Worm (Caenorhabditis elegans) whole organism, L4 larva: ENCODE data around the gene catp-4.

Experiments used
- F44E2.7 ChIP-seq: fragments of 200-800 bp; sonication (Bioruptor generic); IDR thresholded peaks from 2 replicates; pipeline ENCODE4 v2.1.2; 2022; ENCODE audit warnings: missing genetic modification characterization, missing compliant biosample characterization
- T20F7.1 ChIP-seq: fragments of 200-800 bp; sonication (Bioruptor generic); optimal IDR thresholded peaks from 2 replicates; lab custom pipeline; 2018; ENCODE audit warnings: mild to moderate bottlenecking, missing genetic modification characterization, missing compliant biosample characterization
- T26A8.4 ChIP-seq: fragments of 200-800 bp; sonication (Bioruptor generic); IDR thresholded peaks from 2 replicates; pipeline ENCODE4 v1.3.6; 2022; ENCODE audit warnings: missing genetic modification characterization, missing compliant biosample characterization
- Y75B8A.6 ChIP-seq: fragments of 200-800 bp; sonication (Bioruptor generic); IDR thresholded peaks from 2 replicates; pipeline ENCODE4 v1.3.6; 2022; ENCODE audit warnings: missing genetic modification reagents, missing genetic modification characterization, missing compliant biosample characterization
- ZK337.2 ChIP-seq: fragments of 200-800 bp; sonication (Bioruptor generic); IDR thresholded peaks from 2 replicates; pipeline ENCODE4 v1.3.6; 2022; ENCODE audit warnings: missing genetic modification reagents, missing genetic modification characterization, missing compliant biosample characterization
- ZK546.5 ChIP-seq, 2 experiments: sonication (generic microtip); optimal IDR thresholded peaks; 2 replicates each; lab custom pipeline; 2017; ENCODE audit warnings: missing biosample characterization in 2 of 2, missing genetic modification characterization in 2 of 2
- aha-1 ChIP-seq: fragments of 150-350 bp; peaks from one replicate; lab custom pipeline; 2014; ENCODE audit warnings: missing biosample characterization, missing genetic modification characterization
- aly-2 ChIP-seq: sonication (generic microtip); optimal IDR thresholded peaks from 2 replicates; lab custom pipeline; 2018; ENCODE audit warnings: missing biosample characterization, missing genetic modification characterization
- ceh-20 ChIP-seq: fragments of 200-800 bp; sonication (Bioruptor generic); IDR thresholded peaks from 2 replicates; pipeline ENCODE4 v1.3.6; 2022; ENCODE audit warnings: missing genetic modification reagents, missing genetic modification characterization, missing compliant biosample characterization
- ceh-28 ChIP-seq: fragments of 150-350 bp; optimal IDR thresholded peaks from 2 replicates; lab custom pipeline; 2014; ENCODE audit warnings: missing biosample characterization, missing genetic modification reagents, missing genetic modification characterization
- ceh-32 ChIP-seq: sonication (generic microtip); optimal IDR thresholded peaks from 2 replicates; lab custom pipeline; 2016; ENCODE audit warnings: mild to moderate bottlenecking, missing genetic modification characterization, missing compliant biosample characterization; ENCODE audit not compliant: poor library complexity
- ceh-44 ChIP-seq: fragments of 200-800 bp; sonication (Bioruptor generic); IDR thresholded peaks from 2 replicates; pipeline ENCODE4 v1.3.6; 2022; ENCODE audit warnings: missing genetic modification reagents, missing genetic modification characterization, missing compliant biosample characterization
- ceh-82 ChIP-seq: sonication (generic microtip); optimal IDR thresholded peaks from 2 replicates; lab custom pipeline; 2017; ENCODE audit warnings: missing biosample characterization, missing genetic modification characterization
- cey-2 ChIP-seq: sonication (generic microtip); optimal IDR thresholded peaks from 3 replicates; lab custom pipeline; 2017; ENCODE audit warnings: missing genetic modification characterization, mild to moderate bottlenecking, missing compliant biosample characterization, antibody characterized with exemption, borderline replicate concordance; ENCODE audit not compliant: insufficient read depth
- daf-16 ChIP-seq, 3 experiments: sonication (generic microtip); optimal IDR thresholded peaks; 2 replicates each; lab custom pipeline; 2016 to 2017; ENCODE audit warnings: missing genetic modification characterization in 3 of 3, missing genetic modification reagents in 3 of 3, mild to moderate bottlenecking in 2 of 3, missing compliant biosample characterization in 2 of 3, missing biosample characterization in 1 of 3, moderate library complexity in 1 of 3
- gei-8 ChIP-seq: fragments of 200-800 bp; sonication (Bioruptor generic); optimal IDR thresholded peaks from 2 replicates; lab custom pipeline; 2018; ENCODE audit warnings: mild to moderate bottlenecking, missing genetic modification characterization, missing compliant biosample characterization
- hif-1 ChIP-seq, 2 experiments: sonication (generic microtip); optimal IDR thresholded peaks; 2 replicates each; lab custom pipeline; 2016 to 2017; ENCODE audit warnings: missing compliant biosample characterization in 2 of 2, missing genetic modification characterization in 2 of 2, missing genetic modification reagents in 2 of 2, missing genotype in 2 of 2, mild to moderate bottlenecking in 1 of 2
- hmg-1.1 ChIP-seq: fragments of 200-800 bp; sonication (Bioruptor generic); IDR thresholded peaks from 2 replicates; pipeline ENCODE4 v1.3.6; 2022; ENCODE audit warnings: missing genetic modification reagents, missing genetic modification characterization, missing compliant biosample characterization
- jun-1 ChIP-seq: fragments of 150-350 bp; optimal IDR thresholded peaks from 2 replicates; lab custom pipeline; 2014; ENCODE audit warnings: missing biosample characterization, missing genetic modification reagents, missing genetic modification characterization
- lin-15B ChIP-seq: fragments of 150-350 bp; sonication (generic microtip); optimal IDR thresholded peaks from 3 replicates; lab custom pipeline; 2014; ENCODE audit warnings: missing biosample characterization, missing genetic modification characterization
- lir-3 ChIP-seq: sonication (generic microtip); optimal IDR thresholded peaks from 2 replicates; lab custom pipeline; 2016; ENCODE audit warnings: mild to moderate bottlenecking, missing genetic modification characterization, missing compliant biosample characterization
- madf-5 ChIP-seq, 2 experiments: fragments of 200-800 bp; sonication (Bioruptor generic); IDR thresholded peaks; 2 replicates each; pipeline ENCODE4 v1.3.6; 2022; ENCODE audit warnings: missing compliant biosample characterization in 2 of 2, missing genetic modification characterization in 2 of 2
- mdl-1 ChIP-seq, 2 experiments: fragments of 150-350 bp in 1 of 2; sonication (generic microtip) in 1 of 2; optimal IDR thresholded peaks; 2 replicates each; lab custom pipeline; 2014 to 2017; ENCODE audit warnings: missing biosample characterization in 2 of 2, missing genetic modification characterization in 2 of 2
- mep-1 ChIP-seq: fragments of 150-350 bp; sonication (generic microtip); optimal IDR thresholded peaks from 3 replicates; lab custom pipeline; 2014; ENCODE audit warnings: missing biosample characterization, missing genetic modification characterization
- mxl-2 ChIP-seq: fragments of 200-800 bp; sonication (Bioruptor generic); conservative IDR thresholded peaks from 2 replicates; pipeline ENCODE4 v1.3.6; 2022; ENCODE audit warnings: missing genetic modification reagents, missing genetic modification characterization, missing compliant biosample characterization
- nhr-102 ChIP-seq: sonication (generic microtip); optimal IDR thresholded peaks from 2 replicates; lab custom pipeline; 2016; ENCODE audit warnings: mild to moderate bottlenecking, missing genetic modification characterization, moderate library complexity, missing compliant biosample characterization
- nhr-11 ChIP-seq: fragments of 150-350 bp; optimal IDR thresholded peaks from 2 replicates; lab custom pipeline; 2014; ENCODE audit warnings: missing biosample characterization, missing genetic modification characterization
- nhr-25 ChIP-seq: sonication (generic microtip); optimal IDR thresholded peaks from 2 replicates; lab custom pipeline; 2017; ENCODE audit warnings: missing genetic modification characterization, mild to moderate bottlenecking, missing compliant biosample characterization, antibody characterized with exemption, moderate library complexity, borderline replicate concordance; ENCODE audit not compliant: insufficient read depth
- nhr-28 ChIP-seq: fragments of 150-350 bp; optimal IDR thresholded peaks from 2 replicates; lab custom pipeline; 2014; ENCODE audit warnings: missing biosample characterization, missing genetic modification characterization
- nhr-42 ChIP-seq: fragments of 200-800 bp; sonication (Bioruptor generic); IDR thresholded peaks from 2 replicates; pipeline ENCODE4 v1.3.6; 2022; ENCODE audit warnings: missing genetic modification characterization, missing compliant biosample characterization
- nhr-77 ChIP-seq: fragments of 150-350 bp; optimal IDR thresholded peaks from 2 replicates; lab custom pipeline; 2014; ENCODE audit warnings: missing biosample characterization, missing genetic modification characterization
- pha-4 ChIP-seq, 2 experiments: fragments of 150-350 bp in 1 of 2; fragments of 200-800 bp in 1 of 2; sonication (Bioruptor generic) in 1 of 2; IDR thresholded peaks in 1 of 2; optimal IDR thresholded peaks in 1 of 2; 2 replicates each; pipeline versions ENCODE4 v1.3.6 to Lab custom; 2014 to 2022; ENCODE audit warnings: missing genetic modification characterization in 2 of 2, missing genetic modification reagents in 2 of 2, missing biosample characterization in 1 of 2, missing compliant biosample characterization in 1 of 2
- php-3 ChIP-seq: fragments of 200-800 bp; sonication (Bioruptor generic); IDR thresholded peaks from 2 replicates; pipeline ENCODE4 v1.3.6; 2022; ENCODE audit warnings: missing genetic modification reagents, missing genetic modification characterization, missing compliant biosample characterization
- saeg-2 ChIP-seq: fragments of 200-800 bp; sonication (Bioruptor generic); IDR thresholded peaks from 2 replicates; pipeline ENCODE4 v1.3.6; 2022; ENCODE audit warnings: missing genetic modification reagents, missing genetic modification characterization, missing compliant biosample characterization
- sdz-12 ChIP-seq: fragments of 200-800 bp; sonication (Bioruptor generic); optimal IDR thresholded peaks from 2 replicates; lab custom pipeline; 2018; ENCODE audit warnings: mild to moderate bottlenecking, missing genetic modification characterization, missing compliant biosample characterization
- set-16 ChIP-seq: fragments of 200-800 bp; sonication (Bioruptor generic); IDR thresholded peaks from 2 replicates; pipeline ENCODE4 v1.3.6; 2022; ENCODE audit warnings: missing genetic modification reagents, missing genetic modification characterization, missing compliant biosample characterization
- skn-1 ChIP-seq: fragments of 150-350 bp; optimal IDR thresholded peaks from 2 replicates; lab custom pipeline; 2014; ENCODE audit warnings: missing biosample characterization, missing genetic modification characterization
- snpc-4 ChIP-seq: fragments of 150-350 bp; optimal IDR thresholded peaks from 2 replicates; lab custom pipeline; 2014; ENCODE audit warnings: missing biosample characterization, missing genetic modification characterization
- spr-3 ChIP-seq: fragments of 200-800 bp; sonication (Bioruptor generic); optimal IDR thresholded peaks from 2 replicates; lab custom pipeline; 2018; ENCODE audit warnings: mild to moderate bottlenecking, missing genetic modification characterization, missing compliant biosample characterization
- tag-97 ChIP-seq: fragments of 200-800 bp; sonication (Bioruptor generic); IDR thresholded peaks from 2 replicates; pipeline ENCODE4 v1.3.6; 2022; ENCODE audit warnings: missing genetic modification characterization, missing compliant biosample characterization
- unc-62 ChIP-seq, 3 experiments: fragments of 150-350 bp in 1 of 3; sonication (generic microtip); optimal IDR thresholded peaks in 2 of 3; peaks in 1 of 3; 1 replicate in 1 of 3; 2 replicates in 2 of 3; lab custom pipeline; 2014 to 2017; ENCODE audit warnings: missing biosample characterization in 3 of 3, missing genetic modification characterization in 3 of 3, missing genetic modification reagents in 3 of 3, missing genotype in 1 of 3
- vab-7 ChIP-seq: fragments of 200-800 bp; sonication (Bioruptor generic); IDR thresholded peaks from 2 replicates; pipeline ENCODE4 v1.3.6; 2022; ENCODE audit warnings: missing genetic modification reagents, missing genetic modification characterization, missing compliant biosample characterization
- zag-1 ChIP-seq: fragments of 150-350 bp; optimal IDR thresholded peaks from 2 replicates; lab custom pipeline; 2014; ENCODE audit warnings: missing biosample characterization, missing genetic modification characterization
- ztf-11 ChIP-seq: fragments of 150-350 bp; optimal IDR thresholded peaks from 2 replicates; lab custom pipeline; 2014; ENCODE audit warnings: missing biosample characterization, missing genetic modification characterization

The catp-4 gene

ce11 chrII:14592629-14593028 is 752 bp upstream of the catp-4 start:
- peak; percentile 67 for TF ChIP-seq aha-1
- peak in 1 of 2 experiments; percentile 58 for TF ChIP-seq unc-62 (GFP tag; optimal IDR thresholded peaks at IDR 0.05 in 1 of 2; lab: Kevin White, UChicago)
- no peak for TF ChIP-seq unc-62 (tag; optimal IDR thresholded peaks at IDR 0.05; lab: Kevin White, UChicago)
- no peak for TF ChIP-seq Y75B8A.6 (GFP tag; lab: Robert Waterston, UW)
- no peak for TF ChIP-seq cey-2 (tag; lab: Kevin White, UChicago)
- TF ChIP-seq nhr-11 (tag; lab: Kevin White, UChicago): peak; percentile 64

ce11 chrII:14597788-14598187 is 4.4 kb downstream of the catp-4 start:
- no peak for TF ChIP-seq lir-3 (tag; lab: Kevin White, UChicago)
- TF ChIP-seq vab-7 (GFP tag; lab: Robert Waterston, UW): no peak
- TF ChIP-seq lin-15B: no peak
- TF ChIP-seq hif-1 (tag; optimal IDR thresholded peaks at IDR 0.05; lab: Kevin White, UChicago): no peak
- no peak for TF ChIP-seq daf-16 (GFP tag; optimal IDR thresholded peaks at IDR 0.05; lab: Kevin White, UChicago)
- TF ChIP-seq daf-16 (tag; optimal IDR thresholded peaks at IDR 0.05; lab: Kevin White, UChicago): peak; percentile 48
- peak; percentile 3 for TF ChIP-seq nhr-28 (tag; lab: Kevin White, UChicago)
- TF ChIP-seq aha-1: peak; percentile 45
- no peak for TF ChIP-seq ceh-82

ce11 chrII:14598367-14598766 is 5.0 kb downstream of the catp-4 start:
- no peak for TF ChIP-seq ceh-44 (GFP tag; lab: Robert Waterston, UW)
- TF ChIP-seq skn-1 (tag; lab: Kevin White, UChicago): no peak
- no peak for TF ChIP-seq zag-1 (tag; lab: Kevin White, UChicago)
- TF ChIP-seq mep-1 (tag; lab: Kevin White, UChicago): no peak
- TF ChIP-seq F44E2.7 (GFP tag; lab: Robert Waterston, UW): no peak
- TF ChIP-seq unc-62 (GFP tag; optimal IDR thresholded peaks at IDR 0.05 in 1 of 2; lab: Kevin White, UChicago): peak in 1 of 2 experiments; percentile 59
- TF ChIP-seq unc-62 (tag; optimal IDR thresholded peaks at IDR 0.05; lab: Kevin White, UChicago): no peak
- TF ChIP-seq tag-97: no peak
- no peak for TF ChIP-seq cey-2 (tag; lab: Kevin White, UChicago)
- no peak for TF ChIP-seq T20F7.1
- no peak for TF ChIP-seq ztf-11
- TF ChIP-seq aly-2 (tag; lab: Kevin White, UChicago): no peak
- TF ChIP-seq gei-8 (GFP tag; lab: Kevin White, UChicago): no peak
- TF ChIP-seq nhr-42 (GFP tag; lab: Robert Waterston, UW): peak; percentile 73
- TF ChIP-seq nhr-102 (tag; lab: Kevin White, UChicago): peak; percentile 48
- no peak for TF ChIP-seq ZK337.2 (GFP tag; lab: Robert Waterston, UW)
- TF ChIP-seq nhr-25: no peak
- peak; percentile 59 for TF ChIP-seq hmg-1.1 (GFP tag; lab: Robert Waterston, UW)
- no peak for TF ChIP-seq snpc-4 (tag; lab: Kevin White, UChicago)
- TF ChIP-seq madf-5 (GFP tag; IDR thresholded peaks at IDR 0.05; lab: Robert Waterston, UW): no peak
- peak; percentile 51 for TF ChIP-seq php-3 (GFP tag; lab: Robert Waterston, UW)
- TF ChIP-seq pha-4 (GFP tag; IDR thresholded peaks at IDR 0.05; lab: Robert Waterston, UW): peak; percentile 23; the same call in 1 of the 2 replicates
- TF ChIP-seq pha-4 (tag; optimal IDR thresholded peaks at IDR 0.05; lab: Kevin White, UChicago): no peak
- peak; percentile 62; the same call in 1 of the 2 replicates for TF ChIP-seq mxl-2 (GFP tag; lab: Robert Waterston, UW)
- peak in 1 of 2 experiments; percentile 75 for TF ChIP-seq mdl-1 (tag; optimal IDR thresholded peaks at IDR 0.05; lab: Kevin White, UChicago)
- no peak for TF ChIP-seq ceh-32
- TF ChIP-seq spr-3 (GFP tag; lab: Kevin White, UChicago): no peak
- peak; percentile 61; the same call in 1 of the 2 replicates for TF ChIP-seq T26A8.4
- no peak for TF ChIP-seq set-16
- TF ChIP-seq ceh-82: no peak
- no peak for TF ChIP-seq ceh-20 (GFP tag; lab: Robert Waterston, UW)
- no peak for TF ChIP-seq saeg-2 (GFP tag; lab: Robert Waterston, UW)
- TF ChIP-seq nhr-11 (tag; lab: Kevin White, UChicago): peak; percentile 92
- TF ChIP-seq jun-1 (tag; lab: Kevin White, UChicago): no peak
- TF ChIP-seq sdz-12 (GFP tag; lab: Kevin White, UChicago): no peak
- no peak for TF ChIP-seq lir-3 (tag; lab: Kevin White, UChicago)
- no peak for TF ChIP-seq ZK546.5 (tag; optimal IDR thresholded peaks at IDR 0.05; lab: Kevin White, UChicago)
- TF ChIP-seq vab-7 (GFP tag; lab: Robert Waterston, UW): no peak
- no peak for TF ChIP-seq ceh-28
- TF ChIP-seq nhr-77 (tag; lab: Kevin White, UChicago): peak; percentile 95
